Worm (Caenorhabditis elegans) whole organism, L4/young adult: ENCODE measurements around the gene emb-4.

Experiments used
- W03F9.2 ChIP-seq: fragments of 150-350 bp; optimal IDR thresholded peaks from 2 replicates; lab custom pipeline; 2014; ENCODE audit warnings: missing biosample characterization, missing genetic modification characterization
- dao-5 ChIP-seq: sonication (generic microtip); optimal IDR thresholded peaks from 2 replicates; lab custom pipeline; 2016; ENCODE audit warnings: missing genotype, missing genetic modification characterization, moderate library complexity, missing compliant biosample characterization
- him-1 ChIP-seq: sonication (generic microtip); optimal IDR thresholded peaks from 2 replicates; lab custom pipeline; 2016; ENCODE audit warnings: missing genotype, missing genetic modification reagents, missing genetic modification characterization, missing compliant biosample characterization

- no peak for TF ChIP-seq W03F9.2 (tag; lab: Kevin White, UChicago)
- TF ChIP-seq dao-5 = no peak
- TF ChIP-seq him-1 (tag; lab: Kevin White, UChicago) = no peak
Observed at ce11 chrV:18837125-18837524, 57.6 kb downstream of the emb-4 start, which contains the start of gene cyp-33D3.
